Worm (Caenorhabditis elegans): ENCODE results near the gene C10C6.13.
"Not testable (repeated sequence)": the region's sequence is repeated elsewhere in the genome, so short reads cannot be mapped to it uniquely, and the experiment has no call there.

DNA sequence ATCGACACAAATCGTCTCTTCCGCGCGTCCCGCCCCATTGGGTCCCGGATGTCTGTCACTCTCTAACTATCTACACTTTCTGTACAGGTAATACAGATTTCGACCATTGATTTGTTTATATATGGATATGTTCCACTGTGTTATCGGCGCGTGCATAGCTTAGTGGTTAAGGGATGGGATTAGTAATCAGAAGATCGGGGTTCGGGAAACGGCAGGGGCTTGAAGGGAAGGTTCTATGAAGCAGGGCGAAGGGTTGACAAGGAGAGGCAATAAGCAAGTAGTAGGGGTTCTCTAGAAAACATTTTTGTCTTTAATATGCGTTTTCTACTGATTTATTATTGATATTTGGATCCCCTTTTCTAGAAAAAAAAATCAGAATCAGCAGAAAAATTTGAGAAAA is 27.8 kb upstream of the C10C6.13 start:
- TF ChIP-seq flt-1 (GFP tag; IDR thresholded peaks at IDR 0.05) (peak; percentile 82), ref-1 (GFP tag; conservative IDR thresholded peaks at IDR 0.05) (0 out of 2 replicates have a peak, but pooled peaks have one; percentile 18), tab-1 (GFP tag; IDR thresholded peaks at IDR 0.05) (peak; percentile 56; the same call in 1 of the 2 replicates)
- TF ChIP-seq ztf-23 (GFP tag; IDR thresholded peaks at IDR 0.05); cog-1 (tag; optimal IDR thresholded peaks at IDR 0.05); T22C8.4 (GFP tag; IDR thresholded peaks at IDR 0.05); klf-2 (GFP tag; conservative IDR thresholded peaks at IDR 0.05): not testable (repeated sequence)

All from whole organism, midembryonic.